Fruit fly (Drosophila melanogaster): ENCODE measurements around the gene CG9213.

The CG9213 gene

DNA sequence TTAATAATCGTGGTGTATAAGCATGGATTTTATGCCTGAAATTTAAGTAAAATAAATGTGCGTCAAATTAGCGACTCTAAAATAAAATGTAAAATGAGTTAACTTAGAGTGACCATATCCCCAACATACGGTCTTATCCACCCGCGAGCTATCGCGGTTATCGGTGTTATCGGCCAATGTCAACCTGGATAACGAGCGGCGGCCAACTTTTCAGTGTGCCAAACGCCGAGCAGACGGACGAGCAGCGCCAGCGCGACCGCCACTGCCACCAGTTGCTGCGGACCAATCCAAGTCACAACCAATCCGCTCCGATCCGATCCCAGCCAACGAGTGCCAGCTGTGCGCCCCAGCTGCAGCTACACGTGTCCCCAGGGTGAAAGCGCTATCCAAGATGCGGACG lies 3.7 kb upstream of the CG9213 start, which contains the start of the genes cerv and CG7872 (continued):
- TF ChIP-seq pita (GFP tag; optimal IDR thresholded peaks at IDR 0.05) (no peak), chm (GFP tag; IDR thresholded peaks at IDR 0.05) (0 out of 2 replicates have a peak, but pooled peaks have one; percentile 41), otp (GFP tag; IDR thresholded peaks at IDR 0.05) (no peak), CG7372 (GFP tag; IDR thresholded peaks at IDR 0.05) (no peak), Med (GFP tag) (peak; percentile 82), Atf3 (GFP tag; optimal IDR thresholded peaks at IDR 0.05) (no peak), CG2712 (tag; optimal IDR thresholded peaks at IDR 0.05) (peak; percentile 3), CG34422 (GFP tag; IDR thresholded peaks at IDR 0.05) (no peak), zen2 (GFP tag; IDR thresholded peaks at IDR 0.05; ENCODE audit: partially characterized antibody) (peak; percentile 52; the same call in 2 of the 3 replicates), ci (GFP tag; IDR thresholded peaks at IDR 0.05) (0 out of 3 replicates have a peak, but pooled peaks have one; percentile 12), CG7987 (GFP tag; optimal IDR thresholded peaks at IDR 0.05) (no peak), MBD-R2 (GFP tag; IDR thresholded peaks at IDR 0.05) (peak; percentile 88), Dad (GFP tag; optimal IDR thresholded peaks at IDR 0.05) (no peak), CG30020 (tag; optimal IDR thresholded peaks at IDR 0.05) (peak; percentile 19), Antp (GFP tag; optimal IDR thresholded peaks at IDR 0.05) (no peak), GATAe (GFP tag; conservative IDR thresholded peaks at IDR 0.05) (no peak), cwo (GFP tag; optimal IDR thresholded peaks at IDR 0.05) (no peak), Oaz (GFP tag; IDR thresholded peaks at IDR 0.05) (no peak), Fer3 (tag; optimal IDR thresholded peaks at IDR 0.05) (no peak), Myb (GFP tag; optimal IDR thresholded peaks at IDR 0.05) (peak; percentile 62), mld (GFP tag; IDR thresholded peaks at IDR 0.05; ENCODE audit: partially characterized antibody) (0 out of 3 replicates have a peak, but pooled peaks have one; percentile 59), Lpt (GFP tag; optimal IDR thresholded peaks at IDR 0.05) (no peak), Mad (GFP tag; optimal IDR thresholded peaks at IDR 0.05) (no peak), CG1832 (GFP tag; optimal IDR thresholded peaks at IDR 0.05) (no peak), Ada2b (GFP tag; IDR thresholded peaks at IDR 0.05) (no peak), Sin3A (optimal IDR thresholded peaks at IDR 0.05) (peak; percentile 22), CG31224 (GFP tag; IDR thresholded peaks at IDR 0.05) (no peak), Sry-β (GFP tag; optimal IDR thresholded peaks at IDR 0.05) (no peak), CG10267 (tag; optimal IDR thresholded peaks at IDR 0.05) (peak; percentile 76), CG2889 (GFP tag; IDR thresholded peaks at IDR 0.05) (no peak), Neu2 (GFP tag; optimal IDR thresholded peaks at IDR 0.05; ENCODE audit: borderline replicate concordance) (no peak), tna (GFP tag; IDR thresholded peaks at IDR 0.05; ENCODE audit: partially characterized antibody) (peak; percentile 70; the same call in 1 of the 2 replicates), CG15514 (GFP tag; optimal IDR thresholded peaks at IDR 0.05) (peak; percentile 63), ro (GFP tag; IDR thresholded peaks at IDR 0.05) (no peak), CG16813 (GFP tag; IDR thresholded peaks at IDR 0.05; ENCODE audit: partially characterized antibody) (peak; percentile 73), NC2β (GFP tag; optimal IDR thresholded peaks at IDR 0.05) (peak; percentile 12), trem (tag; optimal IDR thresholded peaks at IDR 0.05) (peak; percentile 35), Poxn (GFP tag; IDR thresholded peaks at IDR 0.05) (no peak), CG10366 (GFP tag; IDR thresholded peaks at IDR 0.05) (no peak), CG7271 (tag; optimal IDR thresholded peaks at IDR 0.05) (no peak), Eip74EF (GFP tag; optimal IDR thresholded peaks at IDR 0.05) (no peak), CG4617 (GFP tag; optimal IDR thresholded peaks at IDR 0.05; ENCODE audit: borderline replicate concordance) (peak; percentile 20), kay (GFP tag; optimal IDR thresholded peaks at IDR 0.05) (no peak), wdn (GFP tag; IDR thresholded peaks at IDR 0.05) (no peak), twi (tag; optimal IDR thresholded peaks at IDR 0.05) (no peak), Sox100B (GFP tag; optimal IDR thresholded peaks at IDR 0.05) (no peak), CG17186 (GFP tag; optimal IDR thresholded peaks at IDR 0.05) (peak; percentile 21), amos (GFP tag; IDR thresholded peaks at IDR 0.05; ENCODE audit: partially characterized antibody) (peak; percentile 71), Pdp1 (GFP tag; optimal IDR thresholded peaks at IDR 0.05) (peak in 1 of 2 experiments; percentile 19)
